Fruit fly (Drosophila melanogaster): ENCODE results near the gene CG43851.

DNA sequence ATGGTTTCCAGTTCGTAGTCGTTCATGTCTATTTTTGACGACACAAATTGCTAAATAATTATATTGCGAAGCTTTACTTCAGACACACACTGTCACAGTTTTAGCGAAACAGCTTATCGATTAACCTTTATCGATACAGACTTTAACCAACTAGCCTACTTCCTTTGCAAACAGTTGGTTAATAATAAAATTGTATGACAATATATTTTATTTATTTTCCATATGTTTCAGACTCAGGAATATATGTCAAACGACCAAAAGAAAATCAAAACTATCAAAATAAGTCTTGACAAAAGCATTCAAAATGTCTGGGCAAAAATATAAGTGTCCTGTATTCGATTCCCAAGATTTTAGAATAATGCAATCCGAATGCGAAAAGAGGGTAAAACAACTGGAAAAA lies at the start of gene CG43851, which contains the start of gene CG9962:
- TF ChIP-seq dsf (GFP tag; optimal IDR thresholded peaks at IDR 0.05; ENCODE audit: borderline replicate concordance) (no peak), jim (GFP tag; optimal IDR thresholded peaks at IDR 0.05) (no peak), Hr78 (GFP tag; optimal IDR thresholded peaks at IDR 0.05) (no peak), ey (GFP tag; optimal IDR thresholded peaks at IDR 0.05) (no peak)
